Fruit fly (Drosophila melanogaster) whole organism, embryonic: ENCODE data around the gene Lrrk.

Experiments
- Antp ChIP-seq: fragments of 200-800 bp; sonication (Bioruptor generic); optimal IDR thresholded peaks from 3 replicates; lab custom pipeline; 2016; ENCODE audit warnings: missing biosample characterization, missing genetic modification characterization
- Atf-2 ChIP-seq: fragments of 200-800 bp; sonication (Bioruptor generic); optimal IDR thresholded peaks from 2 replicates; lab custom pipeline; 2016; ENCODE audit warnings: missing biosample characterization, missing genetic modification characterization
- Bteb2 ChIP-seq: fragments of 200-800 bp; sonication (Bioruptor generic); optimal IDR thresholded peaks from 2 replicates; lab custom pipeline; 2016; ENCODE audit warnings: missing biosample characterization, missing genetic modification characterization
- CG10147 ChIP-seq: fragments of 200-800 bp; sonication (Bioruptor generic); optimal IDR thresholded peaks from 2 replicates; lab custom pipeline; 2019; ENCODE audit warnings: missing biosample characterization, mild to moderate bottlenecking, missing genetic modification characterization, moderate library complexity
- CG10431 ChIP-seq: fragments of 200-800 bp; sonication (Bioruptor generic); optimal IDR thresholded peaks from 3 replicates; lab custom pipeline; 2018; ENCODE audit warnings: missing biosample characterization, mild to moderate bottlenecking, missing genetic modification characterization
- CG10565 ChIP-seq: fragments of 200-800 bp; sonication (Bioruptor generic); optimal IDR thresholded peaks from 3 replicates; lab custom pipeline; 2016; ENCODE audit warnings: missing biosample characterization, mild to moderate bottlenecking, missing genetic modification characterization
- CG11560 ChIP-seq: fragments of 200-800 bp; sonication (Bioruptor generic); IDR thresholded peaks from 3 replicates; pipeline ENCODE4 v1.3.6; 2022; ENCODE audit warnings: missing biosample characterization, missing genetic modification characterization
- CG11695 ChIP-seq: fragments of 200-800 bp; sonication (Bioruptor generic); IDR thresholded peaks from 3 replicates; pipeline ENCODE4 v1.3.6; 2022; ENCODE audit warnings: missing biosample characterization, missing genetic modification characterization
- CG12071 ChIP-seq: fragments of 200-800 bp; sonication (Bioruptor generic); optimal IDR thresholded peaks from 3 replicates; lab custom pipeline; 2018; ENCODE audit warnings: missing biosample characterization, mild to moderate bottlenecking, missing genetic modification characterization
- CG12659 ChIP-seq: fragments of 200-800 bp; sonication (Bioruptor generic); optimal IDR thresholded peaks from 3 replicates; lab custom pipeline; 2017; ENCODE audit warnings: mild to moderate bottlenecking, missing biosample characterization, missing genetic modification reagents, missing genetic modification characterization
- CG15269 ChIP-seq: fragments of 200-800 bp; sonication (Bioruptor generic); optimal IDR thresholded peaks from 2 replicates; lab custom pipeline; 2018; ENCODE audit warnings: missing biosample characterization, mild to moderate bottlenecking, missing genetic modification characterization, moderate library complexity
- CG17802 ChIP-seq: fragments of 200-800 bp; sonication (Bioruptor generic); optimal IDR thresholded peaks from 2 replicates; lab custom pipeline; 2018; ENCODE audit warnings: missing biosample characterization, mild to moderate bottlenecking, missing genetic modification characterization, moderate library complexity
- CG18476 ChIP-seq: fragments of 200-800 bp; sonication (Bioruptor generic); optimal IDR thresholded peaks from 2 replicates; lab custom pipeline; 2016; ENCODE audit warnings: missing biosample characterization, mild to moderate bottlenecking, missing genetic modification characterization
- CG30431 ChIP-seq: fragments of 200-800 bp; sonication (Bioruptor generic); optimal IDR thresholded peaks from 2 replicates; lab custom pipeline; 2017; ENCODE audit warnings: missing biosample characterization, missing genetic modification characterization
- CG7786 ChIP-seq: fragments of 200-800 bp; sonication (Bioruptor generic); optimal IDR thresholded peaks from 2 replicates; lab custom pipeline; 2016; ENCODE audit warnings: missing biosample characterization, missing genetic modification characterization
- CG8290 ChIP-seq, 3 experiments: fragments of 200-800 bp; sonication (Bioruptor generic); optimal IDR thresholded peaks; 2 replicates each; lab custom pipeline; 2016 to 2019; ENCODE audit warnings: missing biosample characterization in 3 of 3, missing genetic modification characterization in 3 of 3, mild to moderate bottlenecking in 2 of 3, moderate library complexity in 1 of 3
- Chrac-16 ChIP-seq: fragments of 200-800 bp; sonication (Bioruptor generic); optimal IDR thresholded peaks from 3 replicates; lab custom pipeline; 2016; ENCODE audit warnings: missing biosample characterization, missing genetic modification characterization
- Drgx ChIP-seq: fragments of 200-800 bp; sonication (Bioruptor generic); IDR thresholded peaks from 2 replicates; pipeline ENCODE4 v1.3.6; 2022; ENCODE audit warnings: missing biosample characterization, missing genetic modification characterization
- Fer2 ChIP-seq: fragments of 200-800 bp; sonication (Bioruptor generic); optimal IDR thresholded peaks from 2 replicates; lab custom pipeline; 2018; ENCODE audit warnings: missing biosample characterization, mild to moderate bottlenecking, missing genetic modification characterization, moderate library complexity
- H15 ChIP-seq: fragments of 200-800 bp; sonication (Bioruptor generic); IDR thresholded peaks from 3 replicates; pipeline ENCODE4 v1.3.6; 2022; ENCODE audit warnings: missing biosample characterization, missing genetic modification characterization
- Hr3 ChIP-seq: fragments of 200-800 bp; sonication (Bioruptor generic); optimal IDR thresholded peaks from 3 replicates; lab custom pipeline; 2016; ENCODE audit warnings: missing biosample characterization, missing genetic modification characterization
- Hsf ChIP-seq: fragments of 200-800 bp; sonication (Bioruptor generic); optimal IDR thresholded peaks from 3 replicates; lab custom pipeline; 2016; ENCODE audit warnings: missing biosample characterization, missing genetic modification characterization
- Mes4 ChIP-seq: fragments of 200-800 bp; sonication (Bioruptor generic); optimal IDR thresholded peaks from 2 replicates; lab custom pipeline; 2016; ENCODE audit warnings: missing biosample characterization, missing genetic modification characterization
- PHDP ChIP-seq: fragments of 200-800 bp; sonication (Bioruptor generic); optimal IDR thresholded peaks from 3 replicates; lab custom pipeline; 2018; ENCODE audit warnings: missing biosample characterization, mild to moderate bottlenecking, missing genetic modification characterization, moderate library complexity
- bab2 ChIP-seq: fragments of 200-800 bp; sonication (Bioruptor generic); optimal IDR thresholded peaks from 2 replicates; lab custom pipeline; 2016; ENCODE audit warnings: missing biosample characterization, missing genetic modification characterization
- bcd ChIP-seq: fragments of 200-800 bp; sonication (Bioruptor generic); optimal IDR thresholded peaks from 2 replicates; lab custom pipeline; 2017; ENCODE audit warnings: missing biosample characterization, mild to moderate bottlenecking, missing genetic modification characterization
- chif ChIP-seq, 2 experiments: fragments of 200-800 bp; sonication (Bioruptor generic); optimal IDR thresholded peaks; 3 replicates each; lab custom pipeline; 2016; ENCODE audit warnings: missing biosample characterization in 2 of 2, missing genetic modification characterization in 2 of 2
- chm ChIP-seq: fragments of 200-800 bp; sonication (Bioruptor generic); IDR thresholded peaks from 2 replicates; pipeline ENCODE4 v1.3.6; 2022; ENCODE audit warnings: missing biosample characterization, missing genetic modification characterization
- croc ChIP-seq: fragments of 200-800 bp; sonication (Bioruptor generic); conservative IDR thresholded peaks from 3 replicates; pipeline ENCODE4 v1.3.6; 2022; ENCODE audit warnings: missing biosample characterization, missing genetic modification characterization
- dm ChIP-seq: fragments of 200-800 bp; sonication (Bioruptor generic); optimal IDR thresholded peaks from 3 replicates; lab custom pipeline; 2016; ENCODE audit warnings: missing biosample characterization, missing genetic modification characterization
- eyg ChIP-seq: fragments of 200-800 bp; sonication (Bioruptor generic); optimal IDR thresholded peaks from 3 replicates; lab custom pipeline; 2016; ENCODE audit warnings: missing biosample characterization, missing genetic modification characterization
- fd96Cb ChIP-seq: fragments of 200-800 bp; sonication (Bioruptor generic); optimal IDR thresholded peaks from 2 replicates; lab custom pipeline; 2018; ENCODE audit warnings: missing biosample characterization, mild to moderate bottlenecking, missing genetic modification characterization, moderate library complexity
- gro ChIP-seq: fragments of 200-800 bp; sonication (Bioruptor generic); optimal IDR thresholded peaks from 2 replicates; lab custom pipeline; 2016; ENCODE audit warnings: missing biosample characterization, missing genetic modification characterization
- hkb ChIP-seq, 2 experiments: fragments of 200-800 bp in 1 of 2; fragments of >200 bp in 1 of 2; sonication (Bioruptor generic) in 1 of 2; IDR thresholded peaks in 1 of 2; optimal IDR thresholded peaks in 1 of 2; 2 replicates each; pipeline versions ENCODE4 v1.3.6 to Lab custom; 2017 to 2022; ENCODE audit warnings: missing biosample characterization in 1 of 2, missing genetic modification characterization in 1 of 2
- hth ChIP-seq: fragments of >200 bp; optimal IDR thresholded peaks from 2 replicates; lab custom pipeline; 2017; ENCODE audit warnings: inconsistent platforms
- kni ChIP-seq: fragments of 200-800 bp; sonication (Bioruptor generic); optimal IDR thresholded peaks from 3 replicates; lab custom pipeline; 2017; ENCODE audit warnings: mild to moderate bottlenecking, missing biosample characterization, missing genetic modification reagents, missing genetic modification characterization
- lmd ChIP-seq: fragments of 200-800 bp; sonication (Bioruptor generic); IDR thresholded peaks from 2 replicates; pipeline ENCODE4 v1.3.6; 2022; ENCODE audit warnings: missing biosample characterization, missing genetic modification characterization
- nau ChIP-seq: fragments of 200-800 bp; sonication (Bioruptor generic); optimal IDR thresholded peaks from 3 replicates; lab custom pipeline; 2017; ENCODE audit warnings: missing biosample characterization, mild to moderate bottlenecking, missing genetic modification characterization, missing genetic modification reagents
- pan ChIP-seq, 4 experiments: fragments of >200 bp in 3 of 4; fragments of 200-800 bp in 1 of 4; sonication (Bioruptor generic) in 1 of 4; optimal IDR thresholded peaks in 3 of 4; IDR thresholded peaks in 1 of 4; 2 replicates each; pipeline versions ENCODE4 v1.3.6 to Lab custom; 2017 to 2022; ENCODE audit warnings: missing biosample characterization in 2 of 4, missing genetic modification characterization in 2 of 4, mixed read lengths in 1 of 4
- pb ChIP-seq: fragments of 200-800 bp; sonication (Bioruptor generic); optimal IDR thresholded peaks from 3 replicates; lab custom pipeline; 2016; ENCODE audit warnings: missing biosample characterization, missing genetic modification characterization
- ranshi ChIP-seq: fragments of 200-800 bp; sonication (Bioruptor generic); IDR thresholded peaks from 2 replicates; pipeline ENCODE4 v1.3.6; 2022; ENCODE audit warnings: missing biosample characterization, missing genetic modification characterization
- row ChIP-seq: fragments of 200-800 bp; sonication (Bioruptor generic); IDR thresholded peaks from 3 replicates; pipeline ENCODE4 v1.3.6; 2022; ENCODE audit warnings: missing biosample characterization, missing genetic modification characterization
- sens ChIP-seq: fragments of 200-800 bp; sonication (Bioruptor generic); peaks from one replicate; lab custom pipeline; 2016; ENCODE audit warnings: missing biosample characterization, missing genetic modification characterization
- seq ChIP-seq: fragments of 200-800 bp; sonication (Bioruptor generic); IDR thresholded peaks from 2 replicates; pipeline ENCODE4 v1.3.6; 2022; ENCODE audit warnings: missing biosample characterization, missing genetic modification characterization
- stwl ChIP-seq: fragments of 200-800 bp; sonication (Bioruptor generic); optimal IDR thresholded peaks from 3 replicates; lab custom pipeline; 2018; ENCODE audit warnings: missing biosample characterization, mild to moderate bottlenecking, missing genetic modification characterization, moderate library complexity
- sug ChIP-seq: fragments of 200-800 bp; optimal IDR thresholded peaks from 2 replicates; lab custom pipeline; 2019; ENCODE audit warnings: missing biosample characterization, mild to moderate bottlenecking, missing genetic modification characterization, moderate library complexity
- zfh1 ChIP-seq: fragments of 200-800 bp; sonication (Bioruptor generic); IDR thresholded peaks from 3 replicates; pipeline ENCODE4 v1.3.6; 2022; ENCODE audit warnings: missing biosample characterization, missing genetic modification characterization
- zfh2 ChIP-seq: fragments of 200-800 bp; sonication (Bioruptor generic); optimal IDR thresholded peaks from 2 replicates; lab custom pipeline; 2016; ENCODE audit warnings: missing biosample characterization, missing genetic modification characterization

Lrrk gene

DNA sequence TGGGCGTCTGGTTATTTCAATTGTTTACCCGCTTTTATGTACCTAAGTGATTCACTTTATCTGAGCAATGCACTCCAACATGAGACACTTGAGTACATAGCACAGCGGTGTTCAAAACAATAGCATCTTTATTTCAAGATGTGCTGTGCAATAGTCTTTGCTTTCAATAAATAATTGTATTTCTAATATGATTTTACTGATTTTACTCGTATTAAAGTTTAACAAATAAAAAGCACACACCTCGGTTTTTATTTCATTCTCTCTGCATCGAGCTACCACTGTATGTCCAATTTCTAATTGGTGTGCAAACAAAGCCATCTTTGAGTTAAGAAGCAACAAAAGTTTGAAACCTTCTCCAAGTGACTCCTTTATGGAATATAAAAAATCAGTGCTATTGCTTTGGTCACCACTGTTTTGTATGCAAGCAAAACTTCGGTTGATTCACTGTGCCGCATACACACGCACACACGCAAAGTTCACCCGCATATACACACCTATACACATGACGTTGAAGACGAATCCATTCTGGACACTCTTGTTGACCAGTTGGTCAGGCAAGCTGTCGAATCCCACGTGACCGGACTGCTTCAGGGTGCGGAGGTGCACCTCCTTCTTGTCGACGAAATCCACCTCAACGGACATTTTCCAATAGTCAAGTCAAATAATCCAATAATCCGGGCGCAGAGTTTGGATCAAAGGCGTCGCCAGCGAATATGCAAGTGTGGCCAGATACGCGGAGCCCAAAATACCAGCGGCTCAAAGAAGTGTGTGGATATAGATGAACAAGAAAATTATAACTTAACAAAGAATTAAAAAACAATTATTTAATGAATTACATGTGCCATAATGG is 47.4 kb upstream of the Lrrk start, which contains the start of gene Septin2 (continued):
- TF ChIP-seq Mes4 (GFP tag; lab: Kevin White, UChicago) (peak; percentile 65), eyg (GFP tag; lab: Kevin White, UChicago) (no peak), sens (peak; percentile 96), dm (GFP tag; lab: Kevin White, UChicago) (no peak), pb (GFP tag; lab: Kevin White, UChicago) (no peak), CG12071 (GFP tag; lab: Kevin White, UChicago) (peak; percentile 77), CG11560 (0 out of 3 replicates have a peak, but pooled peaks have one; percentile 14), pan (optimal IDR thresholded peaks at IDR 0.05; lab: Kevin White, UChicago) (no peak), pan (GFP tag; optimal IDR thresholded peaks at IDR 0.05 in 1 of 2, IDR thresholded peaks at IDR 0.05 in 1 of 2) (peak in 1 of 2 experiments; percentile 68), Drgx (peak; percentile 80), CG7786 (GFP tag; lab: Kevin White, UChicago) (peak; percentile 45), hth (lab: Kevin White, UChicago) (no peak), CG11695 (GFP tag; lab: Robert Waterston, UW) (peak; percentile 82), hkb (optimal IDR thresholded peaks at IDR 0.05; lab: Kevin White, UChicago) (no peak), hkb (GFP tag; IDR thresholded peaks at IDR 0.05; lab: Robert Waterston, UW) (peak; percentile 82), lmd (GFP tag; lab: Robert Waterston, UW) (peak; percentile 73), Hsf (peak; percentile 84), chif (GFP tag; optimal IDR thresholded peaks at IDR 0.05; lab: Kevin White, UChicago) (peak; percentile 49 to 83), chm (GFP tag; lab: Robert Waterston, UW) (no peak), fd96Cb (peak; percentile 85), gro (no peak), Chrac-16 (GFP tag; lab: Kevin White, UChicago) (peak; percentile 71), CG8290 (GFP tag; optimal IDR thresholded peaks at IDR 0.05; lab: Kevin White, UChicago) (peak; percentile 37), CG8290 (tag; optimal IDR thresholded peaks at IDR 0.05; lab: Kevin White, UChicago) (peak in 1 of 2 experiments; percentile 61), Antp (GFP tag; lab: Kevin White, UChicago) (peak; percentile 25), Hr3 (peak; percentile 74), nau (peak; percentile 36), kni (GFP tag; lab: Kevin White, UChicago) (peak; percentile 71), sug (tag; lab: Kevin White, UChicago) (peak; percentile 23), stwl (tag; lab: Kevin White, UChicago) (no peak), CG17802 (peak; percentile 66), CG12659 (GFP tag; lab: Kevin White, UChicago) (peak; percentile 72), ranshi (GFP tag; lab: Robert Waterston, UW) (peak; percentile 47; the same call in 1 of the 2 replicates), CG18476 (GFP tag; lab: Kevin White, UChicago) (peak; percentile 81), zfh1 (peak; percentile 73), CG10565 (GFP tag; lab: Kevin White, UChicago) (peak; percentile 34), croc (GFP tag; lab: Robert Waterston, UW) (peak; percentile 57; the same call in 1 of the 3 replicates), bab2 (GFP tag; lab: Kevin White, UChicago) (peak; percentile 76), row (GFP tag; lab: Robert Waterston, UW) (peak; percentile 70), Atf-2 (GFP tag; lab: Kevin White, UChicago) (peak; percentile 49), CG15269 (peak; percentile 77), CG10431 (GFP tag; lab: Kevin White, UChicago) (peak; percentile 74), Fer2 (tag; lab: Kevin White, UChicago) (no peak), zfh2 (GFP tag; lab: Kevin White, UChicago) (no peak), Bteb2 (GFP tag; lab: Kevin White, UChicago) (peak; percentile 6), PHDP (peak; percentile 77), bcd (GFP tag; lab: Kevin White, UChicago) (peak; percentile 75), CG30431 (GFP tag; lab: Kevin White, UChicago) (peak; percentile 64), seq (peak; percentile 62), CG10147 (GFP tag; lab: Kevin White, UChicago) (peak; percentile 62), H15 (GFP tag; lab: Robert Waterston, UW) (no peak)
